Fruit fly (Drosophila melanogaster): ENCODE results near the gene CG14314.

The CG14314 gene

DNA sequence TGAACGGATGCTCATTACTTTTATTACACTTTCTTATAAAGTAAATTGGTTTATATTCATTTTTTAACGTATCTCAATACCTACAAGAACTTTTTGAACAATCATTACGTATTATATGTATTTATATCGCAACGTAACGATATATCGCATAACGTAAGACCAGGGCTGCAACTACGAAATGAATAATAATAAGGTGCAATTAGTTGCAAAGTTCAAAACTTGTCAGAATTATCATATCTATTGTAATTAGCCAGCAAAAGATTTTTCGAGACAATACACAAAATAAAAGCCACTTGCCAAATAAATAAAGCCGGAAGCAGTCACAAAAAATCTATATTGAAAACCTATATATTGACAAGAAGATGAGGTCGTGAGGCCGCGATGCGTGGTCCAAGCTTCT, 642 bp upstream of the CG14314 start (continued):
- peak; percentile 19 for TF ChIP-seq NC2β (GFP tag; optimal IDR thresholded peaks at IDR 0.05)
- no peak for TF ChIP-seq gsb-n (tag; optimal IDR thresholded peaks at IDR 0.05)
- TF ChIP-seq CG3847 (GFP tag; IDR thresholded peaks at IDR 0.05) = no peak
- TF ChIP-seq Hr39 (optimal IDR thresholded peaks at IDR 0.05) = no peak
- TF ChIP-seq CG7839 (tag; optimal IDR thresholded peaks at IDR 0.05) = peak; percentile 40
- no peak for TF ChIP-seq unpg (GFP tag; optimal IDR thresholded peaks at IDR 0.05)
- TF ChIP-seq Xrp1 (GFP tag; IDR thresholded peaks at IDR 0.05) = no peak
- no peak; the same call in 1 of the 2 replicates for TF ChIP-seq vvl (GFP tag; IDR thresholded peaks at IDR 0.05)
- no peak for TF ChIP-seq Dref (GFP tag; IDR thresholded peaks at IDR 0.05)
- peak; percentile 52 for TF ChIP-seq mam (GFP tag; optimal IDR thresholded peaks at IDR 0.05)
- TF ChIP-seq CG10366 (GFP tag; IDR thresholded peaks at IDR 0.05) = no peak
- TF ChIP-seq CG9932 (GFP tag; IDR thresholded peaks at IDR 0.05) = peak; percentile 65
- no peak for TF ChIP-seq twi (tag; optimal IDR thresholded peaks at IDR 0.05)
- TF ChIP-seq CG9876 (GFP tag; optimal IDR thresholded peaks at IDR 0.05) = peak; percentile 26
- TF ChIP-seq dan (GFP tag; IDR thresholded peaks at IDR 0.05) = no peak
- TF ChIP-seq da (GFP tag; optimal IDR thresholded peaks at IDR 0.05) = no peak
- peak; percentile 93 for TF ChIP-seq Med (GFP tag)
- no peak for TF ChIP-seq CG13296 (GFP tag; optimal IDR thresholded peaks at IDR 0.05)
- no peak for TF ChIP-seq otp (GFP tag; IDR thresholded peaks at IDR 0.05)
- TF ChIP-seq cwo (GFP tag; optimal IDR thresholded peaks at IDR 0.05) = no peak
- TF ChIP-seq bigmax (GFP tag; optimal IDR thresholded peaks at IDR 0.05) = no peak
- peak; percentile 81 for TF ChIP-seq Bgb (GFP tag; IDR thresholded peaks at IDR 0.05; ENCODE audit: partially characterized antibody)
- peak; percentile 2 for TF ChIP-seq caup (GFP tag; optimal IDR thresholded peaks at IDR 0.05; ENCODE audit: severe bottlenecking)
- peak; percentile 92 for TF ChIP-seq Ets65A (GFP tag)
- no peak for TF ChIP-seq sc (optimal IDR thresholded peaks at IDR 0.05)
- TF ChIP-seq sc (GFP tag; optimal IDR thresholded peaks at IDR 0.05) = no peak
- no peak for TF ChIP-seq CG5180 (GFP tag; optimal IDR thresholded peaks at IDR 0.05)
- peak; percentile 3 for TF ChIP-seq fd96Cb (tag; optimal IDR thresholded peaks at IDR 0.05)
- TF ChIP-seq pan (optimal IDR thresholded peaks at IDR 0.05) = no peak
- no peak for TF ChIP-seq pan (GFP tag; optimal IDR thresholded peaks at IDR 0.05 in 1 of 2, IDR thresholded peaks at IDR 0.05 in 1 of 2)
- no peak for TF ChIP-seq ttk (GFP tag; IDR thresholded peaks at IDR 0.05)
- no peak for TF ChIP-seq CrebB (tag; optimal IDR thresholded peaks at IDR 0.05)
- peak; percentile 47 for TF ChIP-seq CG2129 (GFP tag; IDR thresholded peaks at IDR 0.05; ENCODE audit: partially characterized antibody)
- no peak for TF ChIP-seq dimm (GFP tag; IDR thresholded peaks at IDR 0.05)
- TF ChIP-seq nau (GFP tag; optimal IDR thresholded peaks at IDR 0.05) = no peak
- TF ChIP-seq CG15601 (tag; optimal IDR thresholded peaks at IDR 0.05) = no peak
- TF ChIP-seq Hr3 (GFP tag; optimal IDR thresholded peaks at IDR 0.05) = peak; percentile 1
- TF ChIP-seq bbx (GFP tag; IDR thresholded peaks at IDR 0.05; ENCODE audit: partially characterized antibody) = peak; percentile 46
- TF ChIP-seq CG13624 (GFP tag; optimal IDR thresholded peaks at IDR 0.05) = no peak
- no peak for TF ChIP-seq wdn (GFP tag; IDR thresholded peaks at IDR 0.05)
- TF ChIP-seq p53 (GFP tag; optimal IDR thresholded peaks at IDR 0.05) = no peak
- TF ChIP-seq CoRest (tag; optimal IDR thresholded peaks at IDR 0.05) = peak; percentile 37
- TF ChIP-seq tna (GFP tag; IDR thresholded peaks at IDR 0.05; ENCODE audit: partially characterized antibody) = peak; percentile 14; the same call in 1 of the 2 replicates
- peak; percentile 29 for TF ChIP-seq crc (GFP tag; optimal IDR thresholded peaks at IDR 0.05)
- TF ChIP-seq sens-2 (GFP tag; IDR thresholded peaks at IDR 0.05) = no peak
- TF ChIP-seq CG12659 (GFP tag; optimal IDR thresholded peaks at IDR 0.05) = peak; percentile 39
- TF ChIP-seq CHES-1-like (GFP tag; optimal IDR thresholded peaks at IDR 0.05) = no peak
- TF ChIP-seq repo (GFP tag; optimal IDR thresholded peaks at IDR 0.05) = no peak
- no peak for TF ChIP-seq Dfd (GFP tag; optimal IDR thresholded peaks at IDR 0.05)
- peak; percentile 33; the same call in 1 of the 2 replicates for TF ChIP-seq CG32767 (GFP tag; IDR thresholded peaks at IDR 0.05)
- TF ChIP-seq phol (tag; optimal IDR thresholded peaks at IDR 0.05) = peak; percentile 37
- peak; percentile 55 for TF ChIP-seq pzg (GFP tag; optimal IDR thresholded peaks at IDR 0.05)

All from whole organism, embryonic.